Fruit fly (Drosophila melanogaster) whole organism, embryonic: ENCODE measurements around the gene CG13996.

ENCODE experiments used
- Abd-B ChIP-seq: fragments of 200-800 bp; sonication (Bioruptor generic); optimal IDR thresholded peaks from 2 replicates; lab custom pipeline; 2018; ENCODE audit warnings: missing biosample characterization, mild to moderate bottlenecking, missing genetic modification characterization, moderate library complexity
- Ada2b ChIP-seq: fragments of 200-800 bp; sonication (Bioruptor generic); IDR thresholded peaks from 2 replicates; pipeline ENCODE4 v1.3.6; 2022; ENCODE audit warnings: missing biosample characterization, missing genetic modification characterization
- Bgb ChIP-seq: fragments of 200-800 bp; sonication (Bioruptor generic); IDR thresholded peaks from 2 replicates; pipeline ENCODE4 v1.3.6; 2022; ENCODE audit warnings: missing biosample characterization, missing genetic modification characterization; ENCODE audit not compliant: partially characterized antibody
- CG11456 ChIP-seq: fragments of 200-800 bp; sonication (Bioruptor generic); IDR thresholded peaks from 3 replicates; pipeline ENCODE4 v1.3.6; 2022; ENCODE audit warnings: missing biosample characterization, missing genetic modification characterization
- CG13424 ChIP-seq: fragments of 200-800 bp; sonication (Bioruptor generic); optimal IDR thresholded peaks from 2 replicates; lab custom pipeline; 2019; ENCODE audit warnings: missing biosample characterization, mild to moderate bottlenecking, missing genetic modification characterization, moderate library complexity
- CG13624 ChIP-seq: fragments of 200-800 bp; sonication (Bioruptor generic); optimal IDR thresholded peaks from 2 replicates; lab custom pipeline; 2016; ENCODE audit warnings: missing biosample characterization, missing genetic modification characterization
- CG15269 ChIP-seq: fragments of 200-800 bp; sonication (Bioruptor generic); optimal IDR thresholded peaks from 2 replicates; lab custom pipeline; 2018; ENCODE audit warnings: missing biosample characterization, mild to moderate bottlenecking, missing genetic modification characterization, moderate library complexity
- CG1602 ChIP-seq: fragments of 200-800 bp; sonication (Bioruptor generic); optimal IDR thresholded peaks from 3 replicates; lab custom pipeline; 2016; ENCODE audit warnings: missing biosample characterization, missing genetic modification characterization
- CG1647 ChIP-seq: fragments of 200-800 bp; sonication (Bioruptor generic); optimal IDR thresholded peaks from 3 replicates; lab custom pipeline; 2016; ENCODE audit warnings: missing biosample characterization, missing genetic modification characterization
- CG2199 ChIP-seq: fragments of 200-800 bp; sonication (Bioruptor generic); IDR thresholded peaks from 3 replicates; pipeline ENCODE4 v1.3.6; 2022; ENCODE audit warnings: missing biosample characterization, missing genetic modification characterization
- CG3065 ChIP-seq: fragments of 200-800 bp; sonication (Bioruptor generic); optimal IDR thresholded peaks from 2 replicates; lab custom pipeline; 2016; ENCODE audit warnings: missing biosample characterization, missing genetic modification characterization
- CG34224 ChIP-seq: fragments of 200-800 bp; sonication (Bioruptor generic); IDR thresholded peaks from 3 replicates; pipeline ENCODE4 v1.3.6; 2022; ENCODE audit warnings: missing biosample characterization, missing genetic modification characterization; ENCODE audit not compliant: partially characterized antibody
- CG43689 ChIP-seq: fragments of 200-800 bp; sonication (Bioruptor generic); IDR thresholded peaks from 2 replicates; pipeline ENCODE4 v1.3.6; 2022; ENCODE audit warnings: missing biosample characterization, missing genetic modification characterization
- CG6689 ChIP-seq: fragments of 200-800 bp; sonication (Bioruptor generic); IDR thresholded peaks from 2 replicates; pipeline ENCODE4 v1.3.6; 2022; ENCODE audit warnings: missing biosample characterization, missing genetic modification characterization
- CG7963 ChIP-seq: fragments of 200-800 bp; sonication (Bioruptor generic); IDR thresholded peaks from 3 replicates; pipeline ENCODE4 v1.3.6; 2022; ENCODE audit warnings: missing biosample characterization, missing genetic modification characterization; ENCODE audit not compliant: partially characterized antibody
- CG8388 ChIP-seq: fragments of 200-800 bp; sonication (Bioruptor generic); optimal IDR thresholded peaks from 2 replicates; lab custom pipeline; 2019; ENCODE audit warnings: missing biosample characterization, mild to moderate bottlenecking, missing genetic modification characterization, moderate library complexity
- Dad ChIP-seq: fragments of 200-800 bp; sonication (Bioruptor generic); optimal IDR thresholded peaks from 3 replicates; lab custom pipeline; 2016; ENCODE audit warnings: missing biosample characterization, missing genetic modification characterization
- ERR ChIP-seq: fragments of 200-800 bp; sonication (Bioruptor generic); optimal IDR thresholded peaks from 2 replicates; lab custom pipeline; 2016; ENCODE audit warnings: missing biosample characterization, missing genetic modification characterization
- HLH3B ChIP-seq: fragments of 200-800 bp; sonication (Bioruptor generic); IDR thresholded peaks from 2 replicates; pipeline ENCODE4 v1.3.6; 2022; ENCODE audit warnings: missing biosample characterization, missing genetic modification characterization
- Hr3 ChIP-seq: fragments of 200-800 bp; sonication (Bioruptor generic); optimal IDR thresholded peaks from 3 replicates; lab custom pipeline; 2016; ENCODE audit warnings: missing biosample characterization, missing genetic modification characterization
- Nf-YA ChIP-seq: fragments of 200-800 bp; sonication (Bioruptor generic); IDR thresholded peaks from 2 replicates; pipeline ENCODE4 v1.3.6; 2022; ENCODE audit warnings: missing biosample characterization, missing genetic modification characterization
- Opbp ChIP-seq: fragments of 200-800 bp; sonication (Bioruptor generic); IDR thresholded peaks from 3 replicates; pipeline ENCODE4 v1.3.6; 2022; ENCODE audit warnings: missing biosample characterization, missing genetic modification characterization; ENCODE audit not compliant: partially characterized antibody
- Sry-β ChIP-seq: fragments of 200-800 bp; sonication (Bioruptor generic); optimal IDR thresholded peaks from 2 replicates; lab custom pipeline; 2018; ENCODE audit warnings: missing biosample characterization, mild to moderate bottlenecking, missing genetic modification characterization, moderate library complexity
- Sry-δ ChIP-seq: fragments of 200-800 bp; sonication (Bioruptor generic); optimal IDR thresholded peaks from 2 replicates; lab custom pipeline; 2016; ENCODE audit warnings: missing biosample characterization, missing genetic modification characterization
- TFAM ChIP-seq: fragments of 200-800 bp; sonication (Bioruptor generic); optimal IDR thresholded peaks from 2 replicates; lab custom pipeline; 2017; ENCODE audit warnings: missing biosample characterization, missing genetic modification characterization, inconsistent platforms
- YL-1 ChIP-seq: fragments of 200-800 bp; sonication (Bioruptor generic); optimal IDR thresholded peaks from 3 replicates; lab custom pipeline; 2017; ENCODE audit warnings: missing biosample characterization, mild to moderate bottlenecking, missing genetic modification characterization
- ab ChIP-seq: fragments of 200-800 bp; sonication (Bioruptor generic); optimal IDR thresholded peaks from 2 replicates; lab custom pipeline; 2016; ENCODE audit warnings: missing biosample characterization, missing genetic modification characterization
- ato ChIP-seq: fragments of 200-800 bp; sonication (Bioruptor generic); IDR thresholded peaks from 2 replicates; pipeline ENCODE4 v1.3.6; 2022; ENCODE audit warnings: missing biosample characterization, missing genetic modification characterization; ENCODE audit not compliant: partially characterized antibody
- ci ChIP-seq: fragments of 200-800 bp; sonication (Bioruptor generic); IDR thresholded peaks from 3 replicates; pipeline ENCODE4 v1.3.6; 2022; ENCODE audit warnings: missing biosample characterization, missing genetic modification characterization
- da ChIP-seq: fragments of 200-800 bp; sonication (Bioruptor generic); optimal IDR thresholded peaks from 2 replicates; lab custom pipeline; 2016; ENCODE audit warnings: missing biosample characterization, missing genetic modification characterization
- gce ChIP-seq: fragments of 200-800 bp; sonication (Bioruptor generic); IDR thresholded peaks from 3 replicates; pipeline ENCODE4 v1.3.6; 2022; ENCODE audit warnings: missing biosample characterization, missing genetic modification characterization
- gcm ChIP-seq: fragments of 200-800 bp; sonication (Bioruptor generic); optimal IDR thresholded peaks from 2 replicates; lab custom pipeline; 2019; ENCODE audit warnings: missing biosample characterization, mild to moderate bottlenecking, missing genetic modification characterization, moderate library complexity
- hb ChIP-seq: fragments of 200-800 bp; sonication (Bioruptor generic); IDR thresholded peaks from 3 replicates; pipeline ENCODE4 v1.3.6; 2022; ENCODE audit warnings: missing biosample characterization, missing genetic modification characterization; ENCODE audit not compliant: partially characterized antibody
- jing ChIP-seq: fragments of 200-800 bp; sonication (Bioruptor generic); optimal IDR thresholded peaks from 2 replicates; lab custom pipeline; 2018; ENCODE audit warnings: missing biosample characterization, mild to moderate bottlenecking, missing genetic modification characterization
- kah ChIP-seq: fragments of 200-800 bp; sonication (Bioruptor generic); optimal IDR thresholded peaks from 2 replicates; lab custom pipeline; 2018; ENCODE audit warnings: missing biosample characterization, mild to moderate bottlenecking, missing genetic modification characterization
- ken ChIP-seq: fragments of 200-800 bp; sonication (Bioruptor generic); IDR thresholded peaks from 3 replicates; pipeline ENCODE4 v1.3.6; 2022; ENCODE audit warnings: missing biosample characterization, missing genetic modification characterization
- kni ChIP-seq: fragments of 200-800 bp; sonication (Bioruptor generic); optimal IDR thresholded peaks from 3 replicates; lab custom pipeline; 2017; ENCODE audit warnings: mild to moderate bottlenecking, missing biosample characterization, missing genetic modification reagents, missing genetic modification characterization
- lab ChIP-seq: fragments of 200-800 bp; sonication (Bioruptor generic); optimal IDR thresholded peaks from 3 replicates; lab custom pipeline; 2017; ENCODE audit warnings: missing biosample characterization, missing genetic modification characterization, mild to moderate bottlenecking, moderate library complexity, missing genetic modification reagents
- mld ChIP-seq: fragments of 200-800 bp; sonication (Bioruptor generic); IDR thresholded peaks from 3 replicates; pipeline ENCODE4 v1.3.6; 2022; ENCODE audit warnings: missing biosample characterization, missing genetic modification characterization; ENCODE audit not compliant: partially characterized antibody
- onecut ChIP-seq: fragments of 200-800 bp; sonication (Bioruptor generic); IDR thresholded peaks from 2 replicates; pipeline ENCODE4 v1.3.6; 2022; ENCODE audit warnings: missing biosample characterization, missing genetic modification characterization
- peb ChIP-seq: fragments of 200-800 bp; sonication (Bioruptor generic); IDR thresholded peaks from 2 replicates; pipeline ENCODE4 v1.3.6; 2022; ENCODE audit warnings: missing biosample characterization, missing genetic modification characterization
- pita ChIP-seq: fragments of 200-800 bp; sonication (Bioruptor generic); optimal IDR thresholded peaks from 2 replicates; lab custom pipeline; 2017; ENCODE audit warnings: missing biosample characterization, mild to moderate bottlenecking, missing genetic modification characterization
- sc ChIP-seq, 3 experiments: fragments of >200 bp in 2 of 3; fragments of 200-800 bp in 1 of 3; sonication (Bioruptor generic) in 1 of 3; optimal IDR thresholded peaks; 2 replicates in 2 of 3; 3 replicates in 1 of 3; lab custom pipeline; 2017; ENCODE audit warnings: mild to moderate bottlenecking in 1 of 3, missing biosample characterization in 1 of 3, missing genetic modification characterization in 1 of 3, missing genetic modification reagents in 1 of 3
- wek ChIP-seq: fragments of 200-800 bp; sonication (Bioruptor generic); optimal IDR thresholded peaks from 3 replicates; lab custom pipeline; 2018; ENCODE audit warnings: missing biosample characterization, mild to moderate bottlenecking, missing genetic modification characterization, moderate library complexity
- wor ChIP-seq: fragments of 200-800 bp; sonication (Bioruptor generic); IDR thresholded peaks from 2 replicates; pipeline ENCODE4 v1.3.6; 2022; ENCODE audit warnings: missing biosample characterization, missing genetic modification characterization

The CG13996 gene

dm6 chr2L:6062382-6063082 lies 41.9 kb downstream of the CG13996 start, which contains the start of the genes ND-51 and CG13994 (continued):
- TF ChIP-seq YL-1 (GFP tag; lab: Kevin White, UChicago) (peak; percentile 91), CG8388 (GFP tag; lab: Kevin White, UChicago) (peak; percentile 80), Dad (GFP tag; lab: Kevin White, UChicago) (peak; percentile 79), CG3065 (GFP tag; lab: Kevin White, UChicago) (peak; percentile 43), ab (GFP tag; lab: Kevin White, UChicago) (peak; percentile 1), wor (GFP tag; lab: Robert Waterston, UW) (peak; percentile 29; the same call in 1 of the 2 replicates), peb (GFP tag; lab: Robert Waterston, UW) (peak; percentile 63), Hr3 (GFP tag; lab: Kevin White, UChicago) (peak; percentile 78), Sry-β (GFP tag; lab: Kevin White, UChicago) (peak; percentile 14), CG1647 (GFP tag; lab: Kevin White, UChicago) (peak; percentile 83), CG7963 (GFP tag; lab: Robert Waterston, UW) (0 out of 3 replicates have a peak, but pooled peaks have one; percentile 1), lab (GFP tag; lab: Kevin White, UChicago) (peak; percentile 87), onecut (peak; percentile 41; the same call in 1 of the 2 replicates), jing (no peak), Abd-B (GFP tag; lab: Kevin White, UChicago) (peak; percentile 94), CG2199 (GFP tag; lab: Robert Waterston, UW) (0 out of 3 replicates have a peak, but pooled peaks have one; percentile 76), gcm (GFP tag; lab: Kevin White, UChicago) (peak; percentile 41), sc (optimal IDR thresholded peaks at IDR 0.05; lab: Kevin White, UChicago) (no peak), sc (GFP tag; optimal IDR thresholded peaks at IDR 0.05; lab: Kevin White, UChicago) (peak; percentile 1), CG15269 (peak; percentile 83), CG11456 (peak; percentile 86), HLH3B (peak; percentile 82), da (GFP tag; lab: Kevin White, UChicago) (peak; percentile 76), ato (GFP tag; lab: Robert Waterston, UW) (no peak), Ada2b (GFP tag; lab: Robert Waterston, UW) (peak; percentile 85), wek (GFP tag; lab: Kevin White, UChicago) (peak; percentile 95), TFAM (no peak), Nf-YA (GFP tag; lab: Robert Waterston, UW) (0 out of 2 replicates have a peak, but pooled peaks have one; percentile 45), ken (GFP tag; lab: Robert Waterston, UW) (peak; percentile 81), Sry-δ (GFP tag; lab: Kevin White, UChicago) (peak; percentile 71), kni (peak; percentile 75), CG1602 (GFP tag; lab: Kevin White, UChicago) (peak; percentile 75), ci (GFP tag; lab: Robert Waterston, UW) (peak; percentile 86), CG43689 (GFP tag; lab: Robert Waterston, UW) (no peak), gce (peak; percentile 9; the same call in 1 of the 3 replicates), pita (GFP tag; lab: Kevin White, UChicago) (no peak), kah (GFP tag; lab: Kevin White, UChicago) (peak; percentile 34), Bgb (GFP tag; lab: Robert Waterston, UW) (no peak; the same call in 1 of the 2 replicates), CG13624 (peak; percentile 86), hb (no peak), CG13424 (tag; lab: Kevin White, UChicago) (peak; percentile 82), ERR (GFP tag; lab: Kevin White, UChicago) (peak; percentile 83), CG6689 (GFP tag; lab: Robert Waterston, UW) (peak; percentile 80), Opbp (GFP tag; lab: Robert Waterston, UW) (no peak), mld (no peak), CG34224 (GFP tag; lab: Robert Waterston, UW) (no peak; the same call in 2 of the 3 replicates)
